Worm (Caenorhabditis elegans) whole organism, L1 larva: ENCODE measurements around the gene F53C11.5.

ENCODE experiments used
- C16A3.4 ChIP-seq: fragments of 150-350 bp; optimal IDR thresholded peaks from 2 replicates; lab custom pipeline; 2014; ENCODE audit warnings: missing biosample characterization, missing genetic modification characterization
- Y116A8C.19 ChIP-seq: sonication (generic microtip); optimal IDR thresholded peaks from 2 replicates; lab custom pipeline; 2016; ENCODE audit warnings: missing compliant biosample characterization, missing genetic modification characterization, borderline replicate concordance
- aly-2 ChIP-seq: fragments of 150-350 bp; optimal IDR thresholded peaks from 2 replicates; lab custom pipeline; 2014; ENCODE audit warnings: missing biosample characterization, missing genetic modification characterization
- blmp-1 ChIP-seq: fragments of 150-350 bp; optimal IDR thresholded peaks from 2 replicates; lab custom pipeline; 2014; ENCODE audit warnings: missing biosample characterization, missing genetic modification characterization
- ceh-82 ChIP-seq, 3 experiments: fragments of 150-350 bp in 1 of 3; sonication (generic microtip) in 2 of 3; optimal IDR thresholded peaks; 2 replicates each; lab custom pipeline; 2014 to 2017; ENCODE audit warnings: missing biosample characterization in 3 of 3, missing genetic modification characterization in 3 of 3
- ceh-90 ChIP-seq: sonication (generic microtip); optimal IDR thresholded peaks from 2 replicates; lab custom pipeline; 2016; ENCODE audit warnings: missing genetic modification characterization, missing compliant biosample characterization
- dpl-1 ChIP-seq, 3 experiments: fragments of 150-350 bp in 2 of 3; sonication (generic microtip) in 1 of 3; optimal IDR thresholded peaks; 2 replicates each; lab custom pipeline; 2014 to 2017; ENCODE audit warnings: missing biosample characterization in 3 of 3, missing genetic modification characterization in 3 of 3, missing genetic modification reagents in 3 of 3
- dsc-1 ChIP-seq: sonication (generic microtip); optimal IDR thresholded peaks from 2 replicates; lab custom pipeline; 2016; ENCODE audit warnings: mild to moderate bottlenecking, missing genetic modification characterization, missing compliant biosample characterization
- efl-1 ChIP-seq, 4 experiments: fragments of 150-350 bp; optimal IDR thresholded peaks in 3 of 4; peaks in 1 of 4; 1 replicate in 1 of 4; 2 replicates in 3 of 4; lab custom pipeline; 2014; ENCODE audit warnings: missing biosample characterization in 2 of 4, missing genetic modification characterization in 2 of 4, missing genetic modification reagents in 2 of 4
- elt-3 ChIP-seq, 6 experiments: fragments of 150-350 bp in 1 of 6; sonication (generic microtip); optimal IDR thresholded peaks; 2 replicates each; lab custom pipeline; 2017 to 2018; ENCODE audit warnings: missing biosample characterization in 6 of 6, missing genetic modification characterization in 6 of 6, inconsistent platforms in 1 of 6
- fkh-10 ChIP-seq: sonication (generic microtip); optimal IDR thresholded peaks from 2 replicates; lab custom pipeline; 2017; ENCODE audit warnings: missing biosample characterization, missing genetic modification reagents, missing genetic modification characterization
- fkh-4 ChIP-seq: sonication (generic microtip); optimal IDR thresholded peaks from 2 replicates; lab custom pipeline; 2016; ENCODE audit warnings: missing compliant biosample characterization, missing genetic modification characterization, borderline replicate concordance
- fkh-8 ChIP-seq: sonication (generic microtip); optimal IDR thresholded peaks from 2 replicates; lab custom pipeline; 2016; ENCODE audit warnings: mild to moderate bottlenecking, missing genetic modification characterization, missing compliant biosample characterization
- hlh-17 ChIP-seq: fragments of 200-800 bp; sonication (Bioruptor generic); optimal IDR thresholded peaks from 2 replicates; lab custom pipeline; 2018; ENCODE audit warnings: missing genetic modification characterization, mild to moderate bottlenecking, missing compliant biosample characterization, moderate library complexity, borderline replicate concordance
- irx-1 ChIP-seq: sonication (generic microtip); optimal IDR thresholded peaks from 2 replicates; lab custom pipeline; 2016; ENCODE audit warnings: missing genetic modification characterization, missing compliant biosample characterization
- jun-1 ChIP-seq: fragments of 150-350 bp; optimal IDR thresholded peaks from 2 replicates; lab custom pipeline; 2014; ENCODE audit warnings: missing biosample characterization, missing genetic modification reagents, missing genetic modification characterization
- lin-14 ChIP-seq: fragments of 200-800 bp; sonication (Bioruptor generic); optimal IDR thresholded peaks from 2 replicates; lab custom pipeline; 2018; ENCODE audit warnings: mild to moderate bottlenecking, missing genetic modification characterization, moderate library complexity, missing compliant biosample characterization
- lin-15B ChIP-seq: fragments of 150-350 bp; sonication (generic microtip); optimal IDR thresholded peaks from 3 replicates; lab custom pipeline; 2014; ENCODE audit warnings: missing biosample characterization, missing genetic modification characterization
- lin-35 ChIP-seq, 2 experiments: fragments of 150-350 bp; optimal IDR thresholded peaks; 2 replicates each; lab custom pipeline; 2014; ENCODE audit warnings: missing biosample characterization in 2 of 2, missing genetic modification characterization in 2 of 2, missing genetic modification reagents in 2 of 2
- lin-39 ChIP-seq: fragments of 150-350 bp; optimal IDR thresholded peaks from 2 replicates; lab custom pipeline; 2014; ENCODE audit warnings: missing biosample characterization, missing genetic modification reagents, missing genetic modification characterization
- lir-3 ChIP-seq: sonication (generic microtip); optimal IDR thresholded peaks from 2 replicates; lab custom pipeline; 2016; ENCODE audit warnings: mild to moderate bottlenecking, missing genetic modification characterization, moderate library complexity, missing compliant biosample characterization; ENCODE audit not compliant: poor library complexity
- lsy-2 ChIP-seq, 2 experiments: fragments of 150-350 bp; optimal IDR thresholded peaks; 2 replicates each; lab custom pipeline; 2014; ENCODE audit warnings: missing biosample characterization in 2 of 2, missing genetic modification characterization in 2 of 2
- mef-2 ChIP-seq: fragments of 150-350 bp; optimal IDR thresholded peaks from 2 replicates; lab custom pipeline; 2014; ENCODE audit warnings: missing biosample characterization, missing genetic modification characterization
- mep-1 ChIP-seq: fragments of 150-350 bp; optimal IDR thresholded peaks from 2 replicates; lab custom pipeline; 2014; ENCODE audit warnings: missing biosample characterization, missing genetic modification characterization
- nhr-12 ChIP-seq: sonication (generic microtip); optimal IDR thresholded peaks from 2 replicates; lab custom pipeline; 2017; ENCODE audit warnings: missing biosample characterization, missing genetic modification characterization
- nhr-19 ChIP-seq: fragments of 200-800 bp; sonication (Bioruptor generic); conservative IDR thresholded peaks from 2 replicates; pipeline ENCODE4 v1.3.6; 2022; ENCODE audit warnings: missing genetic modification characterization, missing compliant biosample characterization
- nhr-237 ChIP-seq: fragments of 150-350 bp; optimal IDR thresholded peaks from 2 replicates; lab custom pipeline; 2014; ENCODE audit warnings: missing biosample characterization, missing genetic modification characterization
- nhr-71 ChIP-seq: sonication (generic microtip); optimal IDR thresholded peaks from 2 replicates; lab custom pipeline; 2016; ENCODE audit warnings: mild to moderate bottlenecking, missing genetic modification characterization, moderate library complexity, missing compliant biosample characterization
- nhr-76 ChIP-seq: sonication (generic microtip); optimal IDR thresholded peaks from 2 replicates; lab custom pipeline; 2017; ENCODE audit warnings: missing biosample characterization, missing genetic modification characterization
- pag-3 ChIP-seq: sonication (generic microtip); optimal IDR thresholded peaks from 2 replicates; lab custom pipeline; 2017; ENCODE audit warnings: missing genetic modification characterization, mild to moderate bottlenecking, missing compliant biosample characterization, antibody characterized with exemption, borderline replicate concordance; ENCODE audit not compliant: insufficient read depth
- pax-3 ChIP-seq: fragments of 200-800 bp; sonication (Bioruptor generic); optimal IDR thresholded peaks from 2 replicates; lab custom pipeline; 2018; ENCODE audit warnings: mild to moderate bottlenecking, missing genetic modification characterization, moderate library complexity, missing compliant biosample characterization
- rnt-1 ChIP-seq: sonication (generic microtip); optimal IDR thresholded peaks from 2 replicates; lab custom pipeline; 2016; ENCODE audit warnings: mild to moderate bottlenecking, missing genetic modification characterization, moderate library complexity, missing compliant biosample characterization
- snpc-4 ChIP-seq: fragments of 150-350 bp; optimal IDR thresholded peaks from 2 replicates; lab custom pipeline; 2014; ENCODE audit warnings: missing biosample characterization, missing genetic modification characterization
- sup-37 ChIP-seq: fragments of 200-800 bp; sonication (Bioruptor generic); optimal IDR thresholded peaks from 2 replicates; lab custom pipeline; 2018; ENCODE audit warnings: mild to moderate bottlenecking, missing genetic modification characterization, missing compliant biosample characterization
- unc-62 ChIP-seq: fragments of 150-350 bp; optimal IDR thresholded peaks from 2 replicates; lab custom pipeline; 2014; ENCODE audit warnings: missing biosample characterization, missing genetic modification reagents, missing genetic modification characterization
- unc-98 ChIP-seq: fragments of 200-800 bp; sonication (Bioruptor generic); IDR thresholded peaks from 2 replicates; pipeline ENCODE4 v1.3.6; 2022; ENCODE audit warnings: missing genetic modification characterization, missing compliant biosample characterization
- zag-1 ChIP-seq: fragments of 150-350 bp; optimal IDR thresholded peaks from 2 replicates; lab custom pipeline; 2014; ENCODE audit warnings: missing biosample characterization, missing genetic modification characterization
- zip-4 ChIP-seq: fragments of 200-800 bp; sonication (Bioruptor generic); optimal IDR thresholded peaks from 2 replicates; lab custom pipeline; 2018; ENCODE audit warnings: mild to moderate bottlenecking, missing genetic modification characterization, moderate library complexity, missing compliant biosample characterization

Gene F53C11.5

DNA sequence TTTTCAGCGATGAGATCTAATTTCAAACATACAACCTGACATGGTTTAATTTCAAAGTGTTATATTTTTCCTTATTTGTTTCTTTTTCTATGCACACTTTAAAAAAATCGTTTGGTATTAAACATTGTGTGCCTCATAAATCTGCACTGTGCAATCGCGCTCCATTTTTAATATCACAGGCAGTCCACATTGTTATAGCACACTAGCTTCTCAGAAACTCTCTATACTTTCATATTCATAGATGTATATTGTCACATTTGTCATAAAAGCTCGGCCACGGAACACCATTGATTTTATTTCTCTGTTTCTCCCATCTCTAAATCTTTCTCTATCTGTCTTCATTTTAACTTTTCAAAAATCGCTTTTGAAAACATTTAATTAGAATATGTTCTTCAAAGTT, 30.0 kb upstream of the F53C11.5 start:
- TF ChIP-seq C16A3.4 (tag; lab: Kevin White, UChicago) (no peak), nhr-19 (GFP tag; lab: Robert Waterston, UW) (no peak), efl-1 (optimal IDR thresholded peaks at IDR 0.05; lab: Kevin White, UChicago) (peak; percentile 25 to 29), efl-1 (GFP tag; optimal IDR thresholded peaks at IDR 0.05 in 1 of 2; lab: Kevin White, UChicago) (peak in 1 of 2 experiments; percentile 46), zag-1 (tag; lab: Kevin White, UChicago) (no peak), lir-3 (tag; lab: Kevin White, UChicago) (peak; percentile 28), blmp-1 (tag; lab: Kevin White, UChicago) (no peak), unc-62 (GFP tag; lab: Kevin White, UChicago) (no peak), nhr-12 (no peak), zip-4 (no peak), fkh-8 (tag; lab: Kevin White, UChicago) (peak; percentile 80), fkh-10 (GFP tag; lab: Kevin White, UChicago) (no peak), snpc-4 (tag; lab: Kevin White, UChicago) (no peak), lin-39 (tag; lab: Kevin White, UChicago) (no peak), dsc-1 (tag; lab: Kevin White, UChicago) (no peak), fkh-4 (no peak), lin-15B (tag; lab: Kevin White, UChicago) (no peak), pag-3 (no peak), sup-37 (GFP tag; lab: Kevin White, UChicago) (no peak), lin-14 (peak; percentile 73), lsy-2 (tag; optimal IDR thresholded peaks at IDR 0.05; lab: Kevin White, UChicago) (peak in 1 of 2 experiments; percentile 46), irx-1 (tag; lab: Kevin White, UChicago) (no peak), ceh-82 (tag; optimal IDR thresholded peaks at IDR 0.05; lab: Kevin White, UChicago) (peak in 1 of 3 experiments; percentile 15), rnt-1 (no peak), mep-1 (peak; percentile 34), nhr-71 (tag; lab: Kevin White, UChicago) (peak; percentile 16), dpl-1 (GFP tag; optimal IDR thresholded peaks at IDR 0.05; lab: Kevin White, UChicago) (peak in 1 of 3 experiments; percentile 51), lin-35 (GFP tag; optimal IDR thresholded peaks at IDR 0.05; lab: Kevin White, UChicago) (peak in 1 of 2 experiments; percentile 48), hlh-17 (no peak), ceh-90 (tag; lab: Kevin White, UChicago) (no peak), mef-2 (tag; lab: Kevin White, UChicago) (no peak), aly-2 (tag; lab: Kevin White, UChicago) (no peak), nhr-76 (tag; lab: Kevin White, UChicago) (no peak), Y116A8C.19 (tag; lab: Kevin White, UChicago) (no peak), nhr-237 (tag; lab: Kevin White, UChicago) (no peak)

DNA sequence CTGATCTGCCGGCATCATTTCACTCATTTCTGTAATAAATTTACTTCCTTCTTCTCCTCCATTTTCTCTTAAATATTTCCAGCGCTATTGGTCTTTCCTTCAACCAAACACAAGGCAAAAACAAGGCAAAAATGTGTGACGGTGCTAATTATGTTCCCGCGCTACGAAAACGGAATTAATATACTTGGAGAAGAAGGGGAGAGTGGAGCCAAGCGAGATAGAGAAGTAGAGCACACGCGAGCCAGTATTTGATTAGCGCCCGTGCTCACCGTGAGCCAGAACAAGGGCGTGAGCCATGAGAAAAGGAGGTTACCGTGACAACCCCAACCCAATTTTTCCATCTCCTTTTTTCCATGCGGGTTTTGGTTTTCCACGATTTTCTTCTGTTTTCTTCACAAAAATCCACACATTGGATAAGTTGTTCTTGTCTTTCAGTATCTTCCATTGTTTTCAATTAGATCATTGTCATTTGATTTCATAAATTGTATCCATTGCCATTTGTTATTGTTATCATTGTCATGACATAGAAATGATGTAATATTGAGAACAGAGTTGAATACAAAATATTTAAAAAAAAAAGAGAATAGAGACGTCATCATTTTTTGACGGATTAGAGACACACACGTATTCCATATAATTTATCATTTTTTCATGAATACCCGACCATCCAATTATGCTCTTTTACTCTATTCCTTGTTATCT, 24.8 kb upstream of the F53C11.5 start, which contains the start of gene F20G2.6:
TSS of gene F20G2.6 (plus strand) at position 652 of the 702 bp plus-strand sequence.
- peak; percentile 36 for TF ChIP-seq pax-3
- TF ChIP-seq fkh-8 (tag; lab: Kevin White, UChicago): peak; percentile 63
- TF ChIP-seq efl-1 (optimal IDR thresholded peaks at IDR 0.05; lab: Kevin White, UChicago): no peak
- peak in 1 of 2 experiments; percentile 1 for TF ChIP-seq efl-1 (GFP tag; optimal IDR thresholded peaks at IDR 0.05 in 1 of 2; lab: Kevin White, UChicago)
- TF ChIP-seq jun-1 (tag; lab: Kevin White, UChicago): no peak
- TF ChIP-seq unc-62 (GFP tag; lab: Kevin White, UChicago): no peak
- TF ChIP-seq unc-98 (GFP tag; lab: Robert Waterston, UW): no peak
- TF ChIP-seq dsc-1 (tag; lab: Kevin White, UChicago): peak; percentile 56
- no peak for TF ChIP-seq elt-3 (tag; optimal IDR thresholded peaks at IDR 0.05; lab: Kevin White, UChicago)
- TF ChIP-seq fkh-10 (GFP tag; lab: Kevin White, UChicago): no peak
